Worm (Caenorhabditis elegans) whole organism, L2 larva: Measurements from ENCODE around the gene F58A4.6.

Experiments
- elt-1 ChIP-seq: fragments of 150-350 bp; optimal IDR thresholded peaks from 2 replicates; lab custom pipeline; 2014; ENCODE audit warnings: missing biosample characterization, missing genetic modification characterization
- fos-1 ChIP-seq: fragments of 150-350 bp; optimal IDR thresholded peaks from 2 replicates; lab custom pipeline; 2014; ENCODE audit warnings: missing biosample characterization, missing genetic modification characterization
- gmeb-1 ChIP-seq: fragments of 150-350 bp; optimal IDR thresholded peaks from 2 replicates; lab custom pipeline; 2014; ENCODE audit warnings: missing biosample characterization, missing genetic modification characterization
- lsy-2 ChIP-seq, 2 experiments: fragments of 150-350 bp in 1 of 2; sonication (generic microtip) in 1 of 2; optimal IDR thresholded peaks; 2 replicates each; lab custom pipeline; 2014 to 2017; ENCODE audit warnings: missing biosample characterization in 2 of 2, missing genetic modification characterization in 2 of 2
- mab-5 ChIP-seq: fragments of 150-350 bp; optimal IDR thresholded peaks from 2 replicates; lab custom pipeline; 2014; ENCODE audit warnings: missing biosample characterization, missing genetic modification characterization
- unc-39 ChIP-seq: fragments of 150-350 bp; optimal IDR thresholded peaks from 2 replicates; lab custom pipeline; 2014; ENCODE audit warnings: missing biosample characterization, missing genetic modification characterization
- unc-55 ChIP-seq: fragments of 150-350 bp; sonication (generic microtip); optimal IDR thresholded peaks from 3 replicates; lab custom pipeline; 2014; ENCODE audit warnings: missing biosample characterization, missing genetic modification reagents, missing genetic modification characterization
- ztf-11 ChIP-seq: sonication (generic microtip); optimal IDR thresholded peaks from 2 replicates; lab custom pipeline; 2017; ENCODE audit warnings: missing biosample characterization, missing genetic modification characterization

ce11 chrIII:9585314-9585713 is 29.0 kb upstream of the F58A4.6 start:
- no peak for TF ChIP-seq gmeb-1 (tag; lab: Kevin White, UChicago)
- no peak for TF ChIP-seq unc-55 (GFP tag; lab: Kevin White, UChicago)
- TF ChIP-seq unc-39 (tag; lab: Kevin White, UChicago) = no peak
- TF ChIP-seq elt-1 (tag; lab: Kevin White, UChicago) = no peak
- TF ChIP-seq fos-1 (tag; lab: Kevin White, UChicago) = no peak
- no peak for TF ChIP-seq mab-5 (tag; lab: Kevin White, UChicago)
- TF ChIP-seq ztf-11 (tag; lab: Kevin White, UChicago) = no peak
- peak; percentile 8 to 40 for TF ChIP-seq lsy-2 (tag; optimal IDR thresholded peaks at IDR 0.05; lab: Kevin White, UChicago)
